Worm (Caenorhabditis elegans) whole organism, midembryonic: Measurements from ENCODE around the gene col-169.

Source experiments
- T22C8.4 ChIP-seq: fragments of 200-800 bp; sonication (Bioruptor generic); IDR thresholded peaks from 2 replicates; pipeline ENCODE4 v1.3.6; 2022; ENCODE audit warnings: missing genetic modification characterization, missing compliant biosample characterization
- cog-1 ChIP-seq: sonication (generic microtip); optimal IDR thresholded peaks from 2 replicates; lab custom pipeline; 2016; ENCODE audit warnings: missing genetic modification characterization, missing compliant biosample characterization
- flt-1 ChIP-seq: fragments of 200-800 bp; sonication (Bioruptor generic); IDR thresholded peaks from 2 replicates; pipeline ENCODE4 v1.3.6; 2022; ENCODE audit warnings: missing genetic modification characterization, missing compliant biosample characterization
- klf-2 ChIP-seq: fragments of 200-800 bp; sonication (Bioruptor generic); conservative IDR thresholded peaks from 2 replicates; pipeline ENCODE4 v1.3.6; 2022; ENCODE audit warnings: missing genetic modification reagents, missing genetic modification characterization, missing compliant biosample characterization
- med-1 ChIP-seq: sonication (generic microtip); optimal IDR thresholded peaks from 2 replicates; lab custom pipeline; 2017; ENCODE audit warnings: missing genetic modification characterization, mild to moderate bottlenecking, missing compliant biosample characterization, antibody characterized with exemption, missing genetic modification reagents; ENCODE audit not compliant: insufficient read depth
- ref-1 ChIP-seq: fragments of 200-800 bp; sonication (Bioruptor generic); conservative IDR thresholded peaks from 2 replicates; pipeline ENCODE4 v1.3.6; 2022; ENCODE audit warnings: missing genetic modification reagents, missing genetic modification characterization, missing compliant biosample characterization
- tab-1 ChIP-seq: fragments of 200-800 bp; sonication (Bioruptor generic); IDR thresholded peaks from 2 replicates; pipeline ENCODE4 v1.3.6; 2022; ENCODE audit warnings: missing genetic modification characterization, missing compliant biosample characterization
- ztf-23 ChIP-seq: fragments of 200-800 bp; sonication (Bioruptor generic); IDR thresholded peaks from 2 replicates; pipeline ENCODE4 v1.3.6; 2022; ENCODE audit warnings: missing genetic modification reagents, missing genetic modification characterization, missing compliant biosample characterization
- ztf-29 ChIP-seq: fragments of 200-800 bp; sonication (Bioruptor generic); IDR thresholded peaks from 2 replicates; pipeline ENCODE4 v1.3.6; 2022; ENCODE audit warnings: missing genetic modification reagents, missing genetic modification characterization, missing compliant biosample characterization

The col-169 gene

DNA sequence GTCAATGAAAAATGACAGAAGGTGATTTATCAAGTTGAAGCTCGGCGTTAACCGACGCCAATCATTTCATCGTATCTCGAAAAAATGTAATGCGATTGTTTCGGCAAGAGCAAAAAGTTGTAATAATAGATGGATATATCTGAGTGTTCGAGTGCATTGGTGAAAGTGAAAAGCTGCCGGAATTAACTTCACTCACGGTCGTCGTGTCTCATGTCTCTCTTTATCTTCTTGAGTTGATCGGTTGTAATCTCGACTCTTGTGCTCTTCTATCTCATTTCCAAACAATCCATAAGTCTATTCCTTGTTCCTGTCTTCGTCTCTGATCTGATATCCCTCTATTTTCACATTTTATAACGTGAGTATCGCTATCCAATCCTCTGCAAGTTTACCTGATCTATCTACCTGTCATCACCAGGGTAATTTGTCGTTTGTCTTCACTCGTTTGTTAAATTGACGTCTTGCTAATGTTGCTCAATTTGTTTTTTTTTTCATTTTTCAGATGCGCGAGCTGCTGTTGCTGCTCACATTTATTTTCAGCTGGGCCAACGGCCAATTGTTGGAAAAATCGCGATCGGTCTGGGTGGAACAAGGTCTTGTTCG, 29.2 kb upstream of the col-169 start, which contains the start of gene cest-16:
Gene cest-16 (plus strand): TSS at position 302 of the 600 bp plus-strand sequence.
- TF ChIP-seq flt-1 (GFP tag; lab: Robert Waterston, UW) (no peak), ztf-29 (GFP tag; lab: Robert Waterston, UW) (no peak), ztf-23 (GFP tag; lab: Robert Waterston, UW) (no peak), tab-1 (GFP tag; lab: Robert Waterston, UW) (no peak), med-1 (GFP tag; lab: Kevin White, UChicago) (no peak), T22C8.4 (GFP tag; lab: Robert Waterston, UW) (no peak), ref-1 (GFP tag; lab: Robert Waterston, UW) (no peak)

DNA sequence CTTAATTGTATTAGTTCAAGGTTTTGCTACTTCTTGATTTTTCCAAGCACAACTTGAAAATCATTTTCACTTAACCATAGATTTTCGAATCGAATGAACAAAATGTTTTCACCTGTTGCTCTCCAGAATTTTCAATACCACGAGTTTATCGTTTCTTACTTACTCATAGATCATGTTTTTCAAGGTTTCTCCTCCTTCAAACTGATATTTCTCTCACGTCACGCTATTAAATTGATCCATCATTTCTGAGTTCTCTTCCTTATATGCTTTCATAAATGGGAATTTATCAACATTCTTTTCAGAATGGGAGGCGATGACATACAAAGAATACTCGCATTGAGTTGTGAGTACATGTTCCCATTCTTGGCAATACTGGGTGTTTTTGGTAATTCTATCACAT, 17.6 kb upstream of the col-169 start, which contains the start of gene npr-38:
Gene npr-38 (plus strand): TSS at position 301 of the 400 bp plus-strand sequence.
- TF ChIP-seq klf-2 (GFP tag; lab: Robert Waterston, UW) (no peak), ref-1 (GFP tag; lab: Robert Waterston, UW) (no peak), ztf-23 (GFP tag; lab: Robert Waterston, UW) (no peak), tab-1 (GFP tag; lab: Robert Waterston, UW) (no peak), ztf-29 (GFP tag; lab: Robert Waterston, UW) (no peak), cog-1 (tag; lab: Kevin White, UChicago) (no peak), T22C8.4 (GFP tag; lab: Robert Waterston, UW) (no peak), med-1 (GFP tag; lab: Kevin White, UChicago) (no peak), flt-1 (GFP tag; lab: Robert Waterston, UW) (no peak)

DNA sequence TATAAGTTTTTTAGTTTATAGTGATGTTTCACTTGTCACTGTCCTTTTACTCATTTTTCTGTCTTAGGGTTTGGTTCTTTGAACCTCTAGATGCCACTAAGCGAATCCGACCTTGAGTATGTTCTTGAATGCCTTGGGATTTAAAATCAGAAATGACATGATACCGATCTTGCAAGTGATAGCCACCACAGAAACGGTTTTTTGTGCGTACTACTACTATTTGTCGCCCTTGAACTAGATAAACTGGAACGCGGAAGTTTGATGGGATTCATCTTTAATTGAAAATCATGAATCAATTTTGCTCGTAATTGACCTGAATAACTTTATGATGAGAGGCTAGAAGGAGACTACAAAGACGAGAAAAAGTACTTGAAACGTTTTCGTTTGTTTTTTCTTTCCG, 10.2 kb upstream of the col-169 start:
- TF ChIP-seq flt-1 (GFP tag; lab: Robert Waterston, UW) (no peak), ztf-29 (GFP tag; lab: Robert Waterston, UW) (no peak), T22C8.4 (GFP tag; lab: Robert Waterston, UW) (no peak), klf-2 (GFP tag; lab: Robert Waterston, UW) (no peak), med-1 (GFP tag; lab: Kevin White, UChicago) (no peak), cog-1 (tag; lab: Kevin White, UChicago) (no peak), ref-1 (GFP tag; lab: Robert Waterston, UW) (no peak), tab-1 (GFP tag; lab: Robert Waterston, UW) (no peak), ztf-23 (GFP tag; lab: Robert Waterston, UW) (no peak)

DNA sequence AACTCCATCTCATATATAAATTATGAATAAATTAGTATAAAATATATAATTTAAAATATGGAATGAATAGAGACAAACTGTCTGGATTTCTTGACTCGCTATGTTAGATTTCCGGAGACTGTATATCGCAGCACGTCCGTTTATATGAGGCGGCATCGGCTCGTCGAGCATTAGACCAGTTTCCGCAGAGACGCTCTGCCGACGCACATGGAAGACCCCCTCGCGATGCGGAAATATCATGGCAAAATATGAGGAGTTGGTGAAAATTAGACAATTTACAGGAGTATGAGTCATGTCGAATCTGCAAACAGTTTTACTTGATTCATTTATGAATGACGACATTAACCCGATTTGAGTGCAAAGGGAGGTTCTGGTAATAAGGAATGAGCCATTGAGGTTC, 9.4 kb upstream of the col-169 start, which contains the start of gene chtb-3:
Gene chtb-3 (minus strand): TSS at position 101 of the 400 bp plus-strand sequence.
- no peak for TF ChIP-seq T22C8.4 (GFP tag; lab: Robert Waterston, UW)
- no peak for TF ChIP-seq flt-1 (GFP tag; lab: Robert Waterston, UW)
- no peak for TF ChIP-seq cog-1 (tag; lab: Kevin White, UChicago)
- TF ChIP-seq med-1 (GFP tag; lab: Kevin White, UChicago) = no peak
- no peak for TF ChIP-seq ref-1 (GFP tag; lab: Robert Waterston, UW)
- no peak for TF ChIP-seq klf-2 (GFP tag; lab: Robert Waterston, UW)
- no peak for TF ChIP-seq ztf-23 (GFP tag; lab: Robert Waterston, UW)
- no peak for TF ChIP-seq ztf-29 (GFP tag; lab: Robert Waterston, UW)
- TF ChIP-seq tab-1 (GFP tag; lab: Robert Waterston, UW) = no peak

DNA sequence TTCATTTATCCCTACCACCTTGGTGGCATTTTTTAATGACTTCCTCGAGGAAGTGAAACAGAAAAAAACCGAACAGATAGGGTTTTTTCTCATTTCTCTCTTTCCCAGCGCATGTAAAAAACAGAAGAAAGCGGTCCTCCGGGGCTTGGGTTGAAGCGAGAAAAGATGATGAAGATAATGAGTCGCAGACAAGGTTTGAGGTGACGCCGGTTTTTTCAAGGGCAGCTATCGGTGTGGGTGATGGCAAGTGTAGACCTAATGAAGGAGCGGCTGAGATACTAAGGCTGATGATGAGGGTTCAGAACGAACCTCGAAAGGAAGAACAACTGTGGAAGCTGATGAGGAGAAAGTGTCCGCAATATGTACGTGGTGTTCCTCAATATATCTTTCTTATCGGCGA, 8.1 kb upstream of the col-169 start:
- no peak for TF ChIP-seq med-1 (GFP tag; lab: Kevin White, UChicago)

DNA sequence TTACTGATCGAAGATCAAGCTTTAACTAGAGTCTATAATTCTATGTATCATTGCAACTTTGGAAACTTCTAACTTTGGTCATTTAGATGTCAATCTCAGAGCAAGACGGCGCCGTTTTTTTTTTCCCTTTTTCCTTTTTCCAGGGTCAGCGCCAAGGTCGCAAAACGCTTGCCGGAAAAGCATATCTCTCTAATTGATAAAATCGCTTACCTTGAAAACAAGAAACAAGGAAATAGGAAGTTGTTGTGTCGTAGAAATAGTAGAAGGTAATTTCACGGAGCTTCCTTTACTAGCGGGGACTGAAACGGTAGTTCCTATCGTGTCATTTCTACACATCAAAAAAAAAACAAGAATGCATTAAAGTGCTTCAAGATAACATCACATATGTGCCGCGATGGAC, 7.6 kb upstream of the col-169 start:
- TF ChIP-seq ztf-29 (GFP tag; lab: Robert Waterston, UW) (no peak), ref-1 (GFP tag; lab: Robert Waterston, UW) (no peak), T22C8.4 (GFP tag; lab: Robert Waterston, UW) (no peak), med-1 (GFP tag; lab: Kevin White, UChicago) (no peak), cog-1 (tag; lab: Kevin White, UChicago) (no peak), ztf-23 (GFP tag; lab: Robert Waterston, UW) (no peak)

DNA sequence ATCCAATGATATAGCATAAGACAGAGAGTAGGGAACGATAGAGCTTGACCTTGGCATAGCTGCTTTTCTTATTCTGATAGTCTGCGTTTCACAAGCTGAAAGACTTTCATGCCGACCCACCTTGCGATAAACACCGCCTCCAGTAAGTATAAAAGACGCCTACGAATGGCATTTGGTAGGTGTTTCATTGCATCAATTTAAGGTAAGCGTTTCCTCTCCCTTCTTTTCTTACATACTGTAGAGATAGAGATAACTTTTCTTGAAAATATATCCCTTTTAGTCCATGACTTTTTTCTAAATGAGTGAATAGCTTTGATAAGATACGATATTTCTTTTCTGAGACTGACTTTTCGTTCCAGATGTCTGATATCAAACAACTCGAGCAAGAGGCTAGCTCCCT, 5.8 kb upstream of the col-169 start, which contains the start of gene col-167:
Gene col-167 (plus strand): TSS at position 360 of the 400 bp plus-strand sequence.
- TF ChIP-seq tab-1 (GFP tag; lab: Robert Waterston, UW) (no peak), klf-2 (GFP tag; lab: Robert Waterston, UW) (no peak), ref-1 (GFP tag; lab: Robert Waterston, UW) (no peak), flt-1 (GFP tag; lab: Robert Waterston, UW) (no peak), med-1 (GFP tag; lab: Kevin White, UChicago) (no peak), cog-1 (tag; lab: Kevin White, UChicago) (no peak), ztf-23 (GFP tag; lab: Robert Waterston, UW) (no peak), ztf-29 (GFP tag; lab: Robert Waterston, UW) (no peak), T22C8.4 (GFP tag; lab: Robert Waterston, UW) (no peak)

DNA sequence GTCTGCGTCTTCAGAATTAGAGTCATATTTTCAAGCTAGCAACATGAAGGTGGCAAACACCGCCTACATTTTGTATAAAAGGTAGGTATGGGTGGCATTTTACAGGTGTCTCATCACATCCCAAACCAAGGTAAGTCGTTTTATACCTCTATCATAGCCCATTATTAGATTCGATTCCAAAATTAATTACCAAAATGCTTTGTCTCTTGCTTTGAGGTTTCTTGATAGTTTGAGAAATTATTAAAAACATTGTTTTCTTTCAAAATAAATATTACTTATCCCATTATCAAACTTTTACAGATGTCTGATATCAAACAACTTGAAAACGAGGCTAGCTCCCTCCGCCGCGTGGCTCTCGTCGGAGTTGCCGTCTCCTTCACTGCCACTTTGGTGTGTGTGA, 2.9 kb upstream of the col-169 start, which contains the start of gene col-168:
Gene col-168 (plus strand): TSS at position 301 of the 400 bp plus-strand sequence.
- no peak for TF ChIP-seq ztf-23 (GFP tag; lab: Robert Waterston, UW)
- TF ChIP-seq ztf-29 (GFP tag; lab: Robert Waterston, UW) = no peak
- TF ChIP-seq T22C8.4 (GFP tag; lab: Robert Waterston, UW) = no peak
- TF ChIP-seq tab-1 (GFP tag; lab: Robert Waterston, UW) = no peak
- no peak for TF ChIP-seq klf-2 (GFP tag; lab: Robert Waterston, UW)
- no peak for TF ChIP-seq flt-1 (GFP tag; lab: Robert Waterston, UW)
- no peak for TF ChIP-seq ref-1 (GFP tag; lab: Robert Waterston, UW)
- TF ChIP-seq med-1 (GFP tag; lab: Kevin White, UChicago) = no peak
- no peak for TF ChIP-seq cog-1 (tag; lab: Kevin White, UChicago)

DNA sequence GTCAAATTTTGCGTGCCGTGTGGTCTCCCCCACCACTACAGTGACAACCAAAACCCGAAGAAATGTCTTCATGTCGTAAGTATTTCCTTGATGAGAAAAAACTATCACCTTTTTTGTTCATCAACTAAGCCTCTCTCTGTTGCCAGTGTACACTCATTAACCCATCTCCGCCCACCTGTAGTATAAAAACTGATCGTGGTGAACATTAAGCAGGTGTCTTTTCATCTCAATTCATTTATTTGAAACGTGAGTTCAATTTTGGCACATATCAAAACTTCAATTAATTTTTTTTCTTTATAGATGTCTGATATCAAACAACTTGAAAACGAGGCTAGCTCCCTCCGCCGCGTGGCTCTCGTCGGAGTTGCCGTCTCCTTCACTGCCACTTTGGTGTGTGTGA, 2.4 kb downstream of the col-169 start, which contains the start of gene col-170:
Gene col-170 (plus strand): TSS at position 301 of the 400 bp plus-strand sequence.
- TF ChIP-seq flt-1 (GFP tag; lab: Robert Waterston, UW) (no peak), cog-1 (tag; lab: Kevin White, UChicago) (no peak), klf-2 (GFP tag; lab: Robert Waterston, UW) (no peak), ref-1 (GFP tag; lab: Robert Waterston, UW) (no peak), T22C8.4 (GFP tag; lab: Robert Waterston, UW) (no peak), tab-1 (GFP tag; lab: Robert Waterston, UW) (no peak), ztf-23 (GFP tag; lab: Robert Waterston, UW) (no peak), ztf-29 (GFP tag; lab: Robert Waterston, UW) (no peak), med-1 (GFP tag; lab: Kevin White, UChicago) (no peak)
